Fruit fly (Drosophila melanogaster) whole organism, embryonic: ENCODE measurements around the gene chrb.

Source experiments
- Atf-2 ChIP-seq: fragments of 200-800 bp; sonication (Bioruptor generic); optimal IDR thresholded peaks from 2 replicates; lab custom pipeline; 2016; ENCODE audit warnings: missing biosample characterization, missing genetic modification characterization
- B-H1 ChIP-seq: fragments of 200-800 bp; sonication (Bioruptor generic); IDR thresholded peaks from 3 replicates; pipeline ENCODE4 v1.3.6; 2022; ENCODE audit warnings: missing biosample characterization, missing genetic modification characterization
- Bdp1 ChIP-seq: fragments of 200-800 bp; sonication (Bioruptor generic); optimal IDR thresholded peaks from 3 replicates; lab custom pipeline; 2016; ENCODE audit warnings: missing biosample characterization, missing genetic modification characterization
- BtbVII ChIP-seq: fragments of 200-800 bp; sonication (Bioruptor generic); optimal IDR thresholded peaks from 3 replicates; lab custom pipeline; 2017; ENCODE audit warnings: missing biosample characterization, mild to moderate bottlenecking, missing genetic modification characterization
- CG1024 ChIP-seq: fragments of 200-800 bp; sonication (Bioruptor generic); IDR thresholded peaks from 2 replicates; pipeline ENCODE4 v1.3.6; 2022; ENCODE audit warnings: missing biosample characterization, missing genetic modification characterization
- CG10366 ChIP-seq: fragments of 200-800 bp; sonication (Bioruptor generic); IDR thresholded peaks from 2 replicates; pipeline ENCODE4 v1.3.6; 2022; ENCODE audit warnings: missing biosample characterization, missing genetic modification characterization
- CG10979 ChIP-seq: fragments of 200-800 bp; sonication (Bioruptor generic); optimal IDR thresholded peaks from 2 replicates; lab custom pipeline; 2018; ENCODE audit warnings: missing biosample characterization, mild to moderate bottlenecking, missing genetic modification characterization, moderate library complexity
- CG11504 ChIP-seq: fragments of 200-800 bp; sonication (Bioruptor generic); optimal IDR thresholded peaks from 3 replicates; lab custom pipeline; 2019; ENCODE audit warnings: missing biosample characterization, mild to moderate bottlenecking, missing genetic modification characterization, moderate library complexity
- CG12071 ChIP-seq: fragments of 200-800 bp; sonication (Bioruptor generic); optimal IDR thresholded peaks from 3 replicates; lab custom pipeline; 2018; ENCODE audit warnings: missing biosample characterization, mild to moderate bottlenecking, missing genetic modification characterization
- CG12219 ChIP-seq: fragments of 200-800 bp; sonication (Bioruptor generic); optimal IDR thresholded peaks from 3 replicates; lab custom pipeline; 2018; ENCODE audit warnings: missing biosample characterization, mild to moderate bottlenecking, missing genetic modification characterization
- CG12391 ChIP-seq: fragments of 200-800 bp; sonication (Bioruptor generic); optimal IDR thresholded peaks from 3 replicates; lab custom pipeline; 2018; ENCODE audit warnings: missing biosample characterization, mild to moderate bottlenecking, missing genetic modification characterization, moderate library complexity
- CG13123 ChIP-seq: fragments of 200-800 bp; sonication (Bioruptor generic); optimal IDR thresholded peaks from 2 replicates; lab custom pipeline; 2016; ENCODE audit warnings: missing biosample characterization, missing genetic modification characterization
- CG14667 ChIP-seq: fragments of 200-800 bp; sonication (Bioruptor generic); IDR thresholded peaks from 2 replicates; pipeline ENCODE4 v1.3.6; 2022; ENCODE audit warnings: missing biosample characterization, missing genetic modification characterization
- CG16779 ChIP-seq: fragments of 200-800 bp; sonication (Bioruptor generic); IDR thresholded peaks from 2 replicates; pipeline ENCODE4 v1.3.6; 2022; ENCODE audit warnings: missing biosample characterization, missing genetic modification characterization
- CG17186 ChIP-seq: fragments of 200-800 bp; sonication (Bioruptor generic); optimal IDR thresholded peaks from 3 replicates; lab custom pipeline; 2017; ENCODE audit warnings: missing biosample characterization, missing genetic modification reagents, missing genetic modification characterization
- CG18011 ChIP-seq: fragments of 200-800 bp; sonication (Bioruptor generic); optimal IDR thresholded peaks from 2 replicates; lab custom pipeline; 2017; ENCODE audit warnings: missing biosample characterization, missing genetic modification characterization, mild to moderate bottlenecking, moderate library complexity, missing genotype
- CG2199 ChIP-seq: fragments of 200-800 bp; sonication (Bioruptor generic); IDR thresholded peaks from 3 replicates; pipeline ENCODE4 v1.3.6; 2022; ENCODE audit warnings: missing biosample characterization, missing genetic modification characterization
- CG2202 ChIP-seq: fragments of 200-800 bp; sonication (Bioruptor generic); optimal IDR thresholded peaks from 2 replicates; lab custom pipeline; 2018; ENCODE audit warnings: missing biosample characterization, mild to moderate bottlenecking, missing genetic modification characterization
- CG3281 ChIP-seq: fragments of 200-800 bp; sonication (Bioruptor generic); optimal IDR thresholded peaks from 3 replicates; lab custom pipeline; 2017; ENCODE audit warnings: missing biosample characterization, mild to moderate bottlenecking, missing genetic modification characterization
- CG3847 ChIP-seq: fragments of 200-800 bp; sonication (Bioruptor generic); IDR thresholded peaks from 2 replicates; pipeline ENCODE4 v1.3.6; 2022; ENCODE audit warnings: missing biosample characterization, missing genetic modification characterization
- CG6791 ChIP-seq: fragments of 200-800 bp; sonication (Bioruptor generic); IDR thresholded peaks from 3 replicates; pipeline ENCODE4 v1.3.6; 2022; ENCODE audit warnings: missing biosample characterization, missing genetic modification characterization; ENCODE audit not compliant: partially characterized antibody
- CG6854 ChIP-seq: fragments of 200-800 bp; sonication (Bioruptor generic); optimal IDR thresholded peaks from 3 replicates; lab custom pipeline; 2017; ENCODE audit warnings: missing biosample characterization, mild to moderate bottlenecking, missing genetic modification characterization
- CG7928 ChIP-seq: fragments of 200-800 bp; sonication (Bioruptor generic); optimal IDR thresholded peaks from 2 replicates; lab custom pipeline; 2017; ENCODE audit warnings: missing biosample characterization, mild to moderate bottlenecking, missing genetic modification characterization
- CG7987 ChIP-seq: fragments of 200-800 bp; sonication (Bioruptor generic); optimal IDR thresholded peaks from 2 replicates; lab custom pipeline; 2018; ENCODE audit warnings: missing biosample characterization, mild to moderate bottlenecking, missing genetic modification characterization, moderate library complexity
- CG9932 ChIP-seq: fragments of 200-800 bp; sonication (Bioruptor generic); IDR thresholded peaks from 2 replicates; pipeline ENCODE4 v1.3.6; 2022; ENCODE audit warnings: missing biosample characterization, missing genetic modification characterization
- GATAe ChIP-seq: fragments of 200-800 bp; sonication (Bioruptor generic); conservative IDR thresholded peaks from 2 replicates; pipeline ENCODE4 v1.3.6; 2022; ENCODE audit warnings: missing biosample characterization, missing genetic modification characterization
- HHEX ChIP-seq: fragments of 200-800 bp; sonication (Bioruptor generic); optimal IDR thresholded peaks from 3 replicates; lab custom pipeline; 2017; ENCODE audit warnings: missing biosample characterization, mild to moderate bottlenecking, missing genetic modification characterization, missing genetic modification reagents
- Hey ChIP-seq: fragments of 200-800 bp; sonication (Bioruptor generic); optimal IDR thresholded peaks from 3 replicates; lab custom pipeline; 2018; ENCODE audit warnings: missing biosample characterization, mild to moderate bottlenecking, missing genetic modification characterization
- Hmr ChIP-seq: fragments of 200-800 bp; sonication (Bioruptor generic); optimal IDR thresholded peaks from 3 replicates; lab custom pipeline; 2017; ENCODE audit warnings: mild to moderate bottlenecking, missing biosample characterization, missing genetic modification reagents, missing genetic modification characterization
- Hsf ChIP-seq: fragments of 200-800 bp; sonication (Bioruptor generic); optimal IDR thresholded peaks from 3 replicates; lab custom pipeline; 2016; ENCODE audit warnings: missing biosample characterization, missing genetic modification characterization
- Lpt ChIP-seq: fragments of >200 bp; optimal IDR thresholded peaks from 2 replicates; lab custom pipeline; 2018; ENCODE audit warnings: missing biosample characterization, missing genetic modification characterization
- Pdp1 ChIP-seq, 2 experiments: fragments of 200-800 bp; sonication (Bioruptor generic); optimal IDR thresholded peaks; 3 replicates each; lab custom pipeline; 2016; ENCODE audit warnings: missing biosample characterization in 2 of 2, missing genetic modification characterization in 2 of 2, mild to moderate bottlenecking in 1 of 2, moderate library complexity in 1 of 2
- Scr ChIP-seq: fragments of 200-800 bp; sonication (Bioruptor generic); IDR thresholded peaks from 2 replicates; pipeline ENCODE4 v1.3.6; 2022; ENCODE audit warnings: missing biosample characterization, missing genetic modification characterization; ENCODE audit not compliant: partially characterized antibody
- Sry-δ ChIP-seq: fragments of 200-800 bp; sonication (Bioruptor generic); optimal IDR thresholded peaks from 2 replicates; lab custom pipeline; 2016; ENCODE audit warnings: missing biosample characterization, missing genetic modification characterization
- Xbp1 ChIP-seq: fragments of 200-800 bp; sonication (Bioruptor generic); optimal IDR thresholded peaks from 3 replicates; lab custom pipeline; 2016; ENCODE audit warnings: missing biosample characterization, mild to moderate bottlenecking, missing genetic modification characterization
- amos ChIP-seq: fragments of 200-800 bp; sonication (Bioruptor generic); IDR thresholded peaks from 2 replicates; pipeline ENCODE4 v1.3.6; 2022; ENCODE audit warnings: missing biosample characterization, missing genetic modification characterization; ENCODE audit not compliant: partially characterized antibody
- cg ChIP-seq: fragments of 200-800 bp; sonication (Bioruptor generic); optimal IDR thresholded peaks from 3 replicates; lab custom pipeline; 2019; ENCODE audit warnings: missing biosample characterization, mild to moderate bottlenecking, missing genetic modification characterization, moderate library complexity
- chinmo ChIP-seq: fragments of 200-800 bp; sonication (Bioruptor generic); IDR thresholded peaks from 4 replicates; pipeline ENCODE4 v1.3.6; 2022; ENCODE audit warnings: missing biosample characterization, missing genetic modification characterization; ENCODE audit not compliant: partially characterized antibody
- chm ChIP-seq: fragments of 200-800 bp; sonication (Bioruptor generic); IDR thresholded peaks from 2 replicates; pipeline ENCODE4 v1.3.6; 2022; ENCODE audit warnings: missing biosample characterization, missing genetic modification characterization
- croc ChIP-seq: fragments of 200-800 bp; sonication (Bioruptor generic); conservative IDR thresholded peaks from 3 replicates; pipeline ENCODE4 v1.3.6; 2022; ENCODE audit warnings: missing biosample characterization, missing genetic modification characterization
- disco-r ChIP-seq: fragments of 200-800 bp; sonication (Bioruptor generic); optimal IDR thresholded peaks from 2 replicates; lab custom pipeline; 2016; ENCODE audit warnings: missing biosample characterization, missing genetic modification characterization
- ems ChIP-seq: fragments of 200-800 bp; sonication (Bioruptor generic); optimal IDR thresholded peaks from 3 replicates; lab custom pipeline; 2016; ENCODE audit warnings: missing biosample characterization, missing genetic modification characterization
- fd3F ChIP-seq: fragments of 200-800 bp; sonication (Bioruptor generic); optimal IDR thresholded peaks from 2 replicates; lab custom pipeline; 2018; ENCODE audit warnings: missing biosample characterization, mild to moderate bottlenecking, missing genetic modification characterization, moderate library complexity
- fu2 ChIP-seq: fragments of 200-800 bp; sonication (Bioruptor generic); optimal IDR thresholded peaks from 2 replicates; lab custom pipeline; 2016; ENCODE audit warnings: missing biosample characterization, missing genetic modification characterization
- mirr ChIP-seq: fragments of 200-800 bp; sonication (Bioruptor generic); optimal IDR thresholded peaks from 3 replicates; lab custom pipeline; 2018; ENCODE audit warnings: missing biosample characterization, mild to moderate bottlenecking, missing genetic modification characterization
- phol ChIP-seq: fragments of 200-800 bp; sonication (Bioruptor generic); optimal IDR thresholded peaks from 3 replicates; lab custom pipeline; 2018; ENCODE audit warnings: missing biosample characterization, mild to moderate bottlenecking, missing genetic modification characterization, moderate library complexity
- psq ChIP-seq: fragments of 200-800 bp; sonication (Bioruptor generic); optimal IDR thresholded peaks from 2 replicates; lab custom pipeline; 2017; ENCODE audit warnings: missing biosample characterization, missing genetic modification characterization
- sd ChIP-seq: fragments of 200-800 bp; sonication (Bioruptor generic); optimal IDR thresholded peaks from 3 replicates; lab custom pipeline; 2018; ENCODE audit warnings: missing biosample characterization, mild to moderate bottlenecking, missing genetic modification characterization, moderate library complexity
- sens ChIP-seq: fragments of 200-800 bp; sonication (Bioruptor generic); peaks from one replicate; lab custom pipeline; 2016; ENCODE audit warnings: missing biosample characterization, missing genetic modification characterization
- sqz ChIP-seq: fragments of 200-800 bp; sonication (Bioruptor generic); optimal IDR thresholded peaks from 3 replicates; lab custom pipeline; 2018; ENCODE audit warnings: missing biosample characterization, mild to moderate bottlenecking, missing genetic modification characterization
- yki ChIP-seq: fragments of >200 bp; optimal IDR thresholded peaks from 3 replicates; lab custom pipeline; 2018

chrb gene

dm6 chr3L:11448935-11449334, 38.4 kb upstream of the chrb start (continued):
- TF ChIP-seq ems (GFP tag; lab: Kevin White, UChicago) (no peak), CG12219 (GFP tag; lab: Kevin White, UChicago) (no peak), psq (no peak), CG2202 (tag; lab: Kevin White, UChicago) (no peak), Lpt (GFP tag; lab: Kevin White, UChicago) (no peak), CG17186 (no peak), Pdp1 (GFP tag; optimal IDR thresholded peaks at IDR 0.05; lab: Kevin White, UChicago) (peak; percentile 41 to 52), croc (GFP tag; lab: Robert Waterston, UW) (peak; percentile 41; the same call in 2 of the 3 replicates), CG16779 (GFP tag; lab: Robert Waterston, UW) (no peak), fd3F (GFP tag; lab: Kevin White, UChicago) (peak; percentile 6), sd (tag; lab: Kevin White, UChicago) (no peak), chinmo (GFP tag; lab: Robert Waterston, UW) (no peak), Scr (no peak), GATAe (GFP tag; lab: Robert Waterston, UW) (no peak), BtbVII (GFP tag; lab: Kevin White, UChicago) (no peak), CG10366 (GFP tag; lab: Robert Waterston, UW) (peak; percentile 63), CG7928 (no peak), Hmr (GFP tag; lab: Kevin White, UChicago) (peak; percentile 47), CG6854 (no peak), yki (lab: Kevin White, UChicago) (no peak), fu2 (GFP tag; lab: Kevin White, UChicago) (peak; percentile 28), cg (no peak), CG1024 (peak; percentile 55; the same call in 1 of the 2 replicates), CG7987 (no peak), sens (GFP tag; lab: Kevin White, UChicago) (peak; percentile 93), CG11504 (tag; lab: Kevin White, UChicago) (peak; percentile 64), Bdp1 (GFP tag; lab: Kevin White, UChicago) (no peak), CG18011 (GFP tag; lab: Kevin White, UChicago) (no peak), CG3847 (GFP tag; lab: Robert Waterston, UW) (peak; percentile 47; the same call in 1 of the 2 replicates), CG3281 (peak; percentile 24), CG12391 (tag; lab: Kevin White, UChicago) (peak; percentile 47), Hey (no peak), CG10979 (tag; lab: Kevin White, UChicago) (peak; percentile 65), sqz (GFP tag; lab: Kevin White, UChicago) (no peak), Xbp1 (peak; percentile 47), chm (peak; percentile 72), CG12071 (GFP tag; lab: Kevin White, UChicago) (no peak), Sry-δ (GFP tag; lab: Kevin White, UChicago) (peak; percentile 41), B-H1 (GFP tag; lab: Robert Waterston, UW) (no peak), CG9932 (peak; percentile 66), CG6791 (GFP tag; lab: Robert Waterston, UW) (no peak), CG13123 (peak; percentile 0), HHEX (GFP tag; lab: Kevin White, UChicago) (peak; percentile 34), CG14667 (GFP tag; lab: Robert Waterston, UW) (peak; percentile 50; the same call in 1 of the 2 replicates), CG2199 (GFP tag; lab: Robert Waterston, UW) (0 out of 3 replicates have a peak, but pooled peaks have one; percentile 46), disco-r (GFP tag; lab: Kevin White, UChicago) (no peak), phol (peak; percentile 53), amos (GFP tag; lab: Robert Waterston, UW) (no peak), mirr (GFP tag; lab: Kevin White, UChicago) (no peak), Hsf (GFP tag; lab: Kevin White, UChicago) (peak; percentile 52), Atf-2 (GFP tag; lab: Kevin White, UChicago) (peak; percentile 42)
